Worm (Caenorhabditis elegans) whole organism, L3 larva: ENCODE data around the gene ZK596.3.

Experiments used
- R02D3.7 ChIP-seq: fragments of 150-350 bp; optimal IDR thresholded peaks from 2 replicates; lab custom pipeline; 2014; ENCODE audit warnings: missing biosample characterization, missing genetic modification characterization
- aly-2 ChIP-seq: fragments of 150-350 bp; optimal IDR thresholded peaks from 2 replicates; lab custom pipeline; 2014; ENCODE audit warnings: missing biosample characterization, missing genetic modification characterization
- ama-1 ChIP-seq: fragments of 150-350 bp; optimal IDR thresholded peaks from 2 replicates; lab custom pipeline; 2018
- ceh-16 ChIP-seq: sonication (generic microtip); optimal IDR thresholded peaks from 2 replicates; lab custom pipeline; 2017; ENCODE audit warnings: missing biosample characterization, missing genetic modification characterization
- ceh-28 ChIP-seq: fragments of 150-350 bp; optimal IDR thresholded peaks from 2 replicates; lab custom pipeline; 2014; ENCODE audit warnings: missing biosample characterization, missing genetic modification reagents, missing genetic modification characterization
- ceh-82 ChIP-seq: fragments of 150-350 bp; optimal IDR thresholded peaks from 2 replicates; lab custom pipeline; 2014; ENCODE audit warnings: missing biosample characterization, missing genetic modification characterization
- ceh-9 ChIP-seq: sonication (generic microtip); optimal IDR thresholded peaks from 2 replicates; lab custom pipeline; 2018; ENCODE audit warnings: missing biosample characterization, missing genetic modification characterization
- egl-27 ChIP-seq: sonication (generic microtip); optimal IDR thresholded peaks from 4 replicates; lab custom pipeline; 2017; ENCODE audit warnings: missing biosample characterization, missing genetic modification reagents, missing genetic modification characterization
- egl-5 ChIP-seq: fragments of 150-350 bp; optimal IDR thresholded peaks from 2 replicates; lab custom pipeline; 2017; ENCODE audit warnings: missing biosample characterization, missing genetic modification reagents, missing genetic modification characterization, inconsistent platforms
- elt-1 ChIP-seq: fragments of 150-350 bp; optimal IDR thresholded peaks from 2 replicates; lab custom pipeline; 2014; ENCODE audit warnings: missing biosample characterization, missing genetic modification characterization
- elt-2 ChIP-seq: sonication (generic microtip); optimal IDR thresholded peaks from 2 replicates; lab custom pipeline; 2016; ENCODE audit warnings: missing genetic modification reagents, mild to moderate bottlenecking, missing genetic modification characterization, missing compliant biosample characterization
- elt-3 ChIP-seq, 3 experiments: fragments of 150-350 bp in 1 of 3; sonication (generic microtip) in 2 of 3; optimal IDR thresholded peaks; 2 replicates in 2 of 3; 4 replicates in 1 of 3; lab custom pipeline; 2014 to 2017; ENCODE audit warnings: missing biosample characterization in 3 of 3, missing genetic modification characterization in 3 of 3
- eor-1 ChIP-seq, 2 experiments: fragments of 150-350 bp; optimal IDR thresholded peaks; 2 replicates each; lab custom pipeline; 2014 to 2018; ENCODE audit warnings: missing biosample characterization in 2 of 2, missing genetic modification characterization in 2 of 2
- fkh-10 ChIP-seq: sonication (generic microtip); optimal IDR thresholded peaks from 2 replicates; lab custom pipeline; 2017; ENCODE audit warnings: missing biosample characterization, missing genetic modification reagents, missing genetic modification characterization
- fkh-2 ChIP-seq: fragments of 150-350 bp; optimal IDR thresholded peaks from 2 replicates; lab custom pipeline; 2014; ENCODE audit warnings: missing biosample characterization, missing genetic modification reagents, missing genetic modification characterization
- fos-1 ChIP-seq: fragments of 150-350 bp; optimal IDR thresholded peaks from 2 replicates; lab custom pipeline; 2014; ENCODE audit warnings: missing biosample characterization, missing genetic modification characterization
- hmg-11 ChIP-seq: sonication (generic microtip); optimal IDR thresholded peaks from 2 replicates; lab custom pipeline; 2016; ENCODE audit warnings: missing genetic modification characterization, missing compliant biosample characterization
- jun-1 ChIP-seq: fragments of 150-350 bp; optimal IDR thresholded peaks from 2 replicates; lab custom pipeline; 2014; ENCODE audit warnings: missing biosample characterization, missing genetic modification reagents, missing genetic modification characterization
- lin-15B ChIP-seq: fragments of 150-350 bp; optimal IDR thresholded peaks from 2 replicates; lab custom pipeline; 2014; ENCODE audit warnings: missing biosample characterization, missing genetic modification characterization
- lin-39 ChIP-seq: fragments of 150-350 bp; optimal IDR thresholded peaks from 2 replicates; lab custom pipeline; 2018; ENCODE audit warnings: missing biosample characterization, missing genetic modification reagents, missing genetic modification characterization
- lsy-12 ChIP-seq: sonication (generic microtip); optimal IDR thresholded peaks from 2 replicates; lab custom pipeline; 2016; ENCODE audit warnings: mild to moderate bottlenecking, missing genetic modification characterization, missing compliant biosample characterization
- mdl-1 ChIP-seq: fragments of 150-350 bp; optimal IDR thresholded peaks from 2 replicates; lab custom pipeline; 2014; ENCODE audit warnings: missing biosample characterization, missing genetic modification characterization
- mml-1 ChIP-seq: fragments of 150-350 bp; sonication (generic microtip); optimal IDR thresholded peaks from 3 replicates; lab custom pipeline; 2014; ENCODE audit warnings: missing biosample characterization, missing genetic modification characterization
- nfya-1 ChIP-seq: sonication (generic microtip); optimal IDR thresholded peaks from 2 replicates; lab custom pipeline; 2017; ENCODE audit warnings: missing genetic modification characterization, mild to moderate bottlenecking, missing compliant biosample characterization, antibody characterized with exemption, moderate library complexity; ENCODE audit not compliant: insufficient read depth
- nhr-11 ChIP-seq: fragments of 150-350 bp; optimal IDR thresholded peaks from 2 replicates; lab custom pipeline; 2014; ENCODE audit warnings: missing biosample characterization, missing genetic modification characterization
- nhr-12 ChIP-seq: fragments of 150-350 bp; optimal IDR thresholded peaks from 2 replicates; lab custom pipeline; 2014; ENCODE audit warnings: missing biosample characterization, missing genetic modification characterization
- nhr-23 ChIP-seq: fragments of 150-350 bp; optimal IDR thresholded peaks from 2 replicates; lab custom pipeline; 2014; ENCODE audit warnings: missing biosample characterization, missing genetic modification reagents, missing genetic modification characterization
- nhr-25 ChIP-seq: sonication (generic microtip); optimal IDR thresholded peaks from 2 replicates; lab custom pipeline; 2017; ENCODE audit warnings: missing biosample characterization, missing genetic modification characterization
- nhr-28 ChIP-seq: fragments of 150-350 bp; optimal IDR thresholded peaks from 2 replicates; lab custom pipeline; 2014; ENCODE audit warnings: missing biosample characterization, missing genetic modification characterization
- nhr-43 ChIP-seq: sonication (generic microtip); optimal IDR thresholded peaks from 2 replicates; lab custom pipeline; 2016; ENCODE audit warnings: mild to moderate bottlenecking, missing genetic modification characterization, missing compliant biosample characterization; ENCODE audit not compliant: poor library complexity, severe bottlenecking
- nhr-76 ChIP-seq: fragments of 150-350 bp; sonication (generic microtip); optimal IDR thresholded peaks from 5 replicates; lab custom pipeline; 2014; ENCODE audit warnings: missing biosample characterization, missing genetic modification characterization
- nhr-77 ChIP-seq: fragments of 150-350 bp; optimal IDR thresholded peaks from 2 replicates; lab custom pipeline; 2014; ENCODE audit warnings: missing biosample characterization, missing genetic modification characterization
- pha-4 ChIP-seq: fragments of 150-350 bp; optimal IDR thresholded peaks from 2 replicates; lab custom pipeline; 2014; ENCODE audit warnings: missing biosample characterization, missing genetic modification reagents, missing genetic modification characterization
- pqm-1 ChIP-seq: fragments of 150-350 bp; optimal IDR thresholded peaks from 2 replicates; lab custom pipeline; 2017; ENCODE audit warnings: missing biosample characterization, missing genetic modification characterization, inconsistent platforms
- sea-2 ChIP-seq: fragments of 150-350 bp; sonication (generic microtip); optimal IDR thresholded peaks from 4 replicates; lab custom pipeline; 2014; ENCODE audit warnings: missing biosample characterization, missing genetic modification reagents, missing genetic modification characterization
- skn-1 ChIP-seq: fragments of 150-350 bp; optimal IDR thresholded peaks from 2 replicates; lab custom pipeline; 2014; ENCODE audit warnings: missing biosample characterization, missing genetic modification characterization
- snpc-4 ChIP-seq: fragments of 150-350 bp; optimal IDR thresholded peaks from 2 replicates; lab custom pipeline; 2014; ENCODE audit warnings: missing biosample characterization, missing genetic modification characterization
- tbx-2 ChIP-seq: sonication (generic microtip); optimal IDR thresholded peaks from 2 replicates; lab custom pipeline; 2016; ENCODE audit warnings: mild to moderate bottlenecking, missing genetic modification characterization, missing compliant biosample characterization
- unc-62 ChIP-seq: fragments of 150-350 bp; sonication (generic microtip); optimal IDR thresholded peaks from 4 replicates; lab custom pipeline; 2014; ENCODE audit warnings: missing biosample characterization, missing genetic modification reagents, missing genetic modification characterization
- zag-1 ChIP-seq: fragments of 150-350 bp; optimal IDR thresholded peaks from 2 replicates; lab custom pipeline; 2014; ENCODE audit warnings: missing biosample characterization, missing genetic modification characterization
- ztf-11 ChIP-seq: fragments of 150-350 bp; optimal IDR thresholded peaks from 2 replicates; lab custom pipeline; 2014; ENCODE audit warnings: missing biosample characterization, missing genetic modification characterization
- ztf-4 ChIP-seq: fragments of 150-350 bp; optimal IDR thresholded peaks from 2 replicates; lab custom pipeline; 2014; ENCODE audit warnings: missing biosample characterization, missing genetic modification characterization

The ZK596.3 gene

ce11 chrIV:10936906-10937540 is 32.8 kb upstream of the ZK596.3 start, which contains the start of gene fic-1:
Gene fic-1 (plus strand): TSS chrIV:10937454.
- TF ChIP-seq nhr-12 (tag; lab: Kevin White, UChicago) (no peak), lsy-12 (peak; percentile 4), lin-15B (peak; percentile 51), egl-5 (tag; lab: Kevin White, UChicago) (peak; percentile 60), nhr-76 (tag; lab: Kevin White, UChicago) (no peak), unc-62 (no peak), R02D3.7 (tag; lab: Kevin White, UChicago) (peak; percentile 15), skn-1 (tag; lab: Kevin White, UChicago) (peak; percentile 16), fos-1 (tag; lab: Kevin White, UChicago) (no peak), sea-2 (peak; percentile 78), eor-1 (tag; optimal IDR thresholded peaks at IDR 0.05; lab: Kevin White, UChicago) (peak in 1 of 2 experiments; percentile 12), nfya-1 (tag; lab: Kevin White, UChicago) (peak; percentile 82), snpc-4 (tag; lab: Kevin White, UChicago) (peak; percentile 73), pqm-1 (peak; percentile 34), elt-2 (tag; lab: Kevin White, UChicago) (peak; percentile 28), ceh-28 (tag; lab: Kevin White, UChicago) (peak; percentile 91), nhr-43 (tag; lab: Kevin White, UChicago) (no peak), pha-4 (peak; percentile 92), fkh-10 (GFP tag; lab: Kevin White, UChicago) (peak; percentile 94), fkh-2 (tag; lab: Kevin White, UChicago) (peak; percentile 11)

ce11 chrIV:10935853-10936491 is 31.8 kb upstream of the ZK596.3 start, which contains the start of gene lgg-2:
Gene lgg-2 (minus strand): TSS chrIV:10935903.
- TF ChIP-seq nhr-11 (tag; lab: Kevin White, UChicago) (peak; percentile 90), R02D3.7 (tag; lab: Kevin White, UChicago) (peak; percentile 75), unc-62 (peak; percentile 94), skn-1 (tag; lab: Kevin White, UChicago) (peak; percentile 30), ama-1 (lab: Kevin White, UChicago) (peak; percentile 73), ceh-28 (tag; lab: Kevin White, UChicago) (peak; percentile 93), nhr-76 (tag; lab: Kevin White, UChicago) (no peak), mdl-1 (tag; lab: Kevin White, UChicago) (peak; percentile 90), aly-2 (tag; lab: Kevin White, UChicago) (no peak), egl-5 (tag; lab: Kevin White, UChicago) (peak; percentile 74), zag-1 (tag; lab: Kevin White, UChicago) (no peak), ztf-4 (tag; lab: Kevin White, UChicago) (peak; percentile 93), jun-1 (tag; lab: Kevin White, UChicago) (peak; percentile 95), nhr-23 (tag; lab: Kevin White, UChicago) (peak; percentile 99), nhr-77 (no peak), elt-2 (tag; lab: Kevin White, UChicago) (peak; percentile 92), hmg-11 (tag; lab: Kevin White, UChicago) (peak; percentile 78), lin-39 (tag; lab: Kevin White, UChicago) (peak; percentile 67), elt-3 (tag; optimal IDR thresholded peaks at IDR 0.05; lab: Kevin White, UChicago) (peak in 2 of 3 experiments; percentile 33 to 49), ztf-11 (tag; lab: Kevin White, UChicago) (no peak), mml-1 (peak; percentile 30), egl-27 (peak; percentile 87), fkh-2 (tag; lab: Kevin White, UChicago) (no peak), tbx-2 (tag; lab: Kevin White, UChicago) (peak; percentile 88), eor-1 (tag; optimal IDR thresholded peaks at IDR 0.05; lab: Kevin White, UChicago) (peak in 1 of 2 experiments; percentile 63), ceh-9 (tag; lab: Kevin White, UChicago) (no peak), pqm-1 (peak; percentile 93), fkh-10 (GFP tag; lab: Kevin White, UChicago) (peak; percentile 44), ceh-16 (no peak), lsy-12 (peak; percentile 94), nhr-25 (tag; lab: Kevin White, UChicago) (peak; percentile 98), nhr-28 (no peak), pha-4 (peak; percentile 95), elt-1 (tag; lab: Kevin White, UChicago) (peak; percentile 88), nfya-1 (tag; lab: Kevin White, UChicago) (peak; percentile 92), fos-1 (tag; lab: Kevin White, UChicago) (peak; percentile 79), lin-15B (peak; percentile 82), ceh-82 (tag; lab: Kevin White, UChicago) (peak; percentile 63), snpc-4 (tag; lab: Kevin White, UChicago) (peak; percentile 78), nhr-43 (tag; lab: Kevin White, UChicago) (peak; percentile 95)
